Worm (Caenorhabditis elegans): ENCODE results near the gene H20E11.2.
A peak's percentile ranks its signal among the peaks of the same experiment; 100 is the strongest.

H20E11.2 gene

DNA sequence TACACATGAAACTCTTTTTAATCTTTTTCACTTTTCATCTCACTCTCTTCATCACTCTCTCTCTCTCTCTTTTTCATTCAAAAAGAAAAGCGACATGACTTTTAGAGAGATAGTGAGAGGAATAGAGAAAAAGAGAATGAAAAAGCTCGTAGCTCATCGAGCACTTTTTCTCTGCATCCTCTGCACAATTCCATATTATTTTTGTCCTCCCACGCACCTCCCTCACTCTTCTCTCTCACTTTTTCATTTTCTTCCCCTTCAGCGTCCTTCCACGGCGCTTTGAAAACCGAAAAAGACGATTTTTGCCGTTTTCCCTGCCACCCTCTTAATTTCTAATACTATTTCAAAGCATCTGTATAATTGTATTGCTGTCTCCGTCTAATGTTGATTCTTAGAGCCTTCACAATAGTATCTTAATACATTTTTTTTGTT is 11.5 kb downstream of the H20E11.2 start:
- TF ChIP-seq ceh-88 (GFP tag; IDR thresholded peaks at IDR 0.05): peak; percentile 56; the same call in 1 of the 2 replicates
- peak; percentile 24 for TF ChIP-seq aha-1 (tag; optimal IDR thresholded peaks at IDR 0.05)
- peak; percentile 96 for TF ChIP-seq nhr-71 (tag; optimal IDR thresholded peaks at IDR 0.05)
- peak; percentile 58 to 73 for TF ChIP-seq lin-35 (GFP tag; optimal IDR thresholded peaks at IDR 0.05)
- peak; percentile 67 to 78 (median 77) for TF ChIP-seq ceh-82 (tag; optimal IDR thresholded peaks at IDR 0.05)
- TF ChIP-seq fkh-4 (tag; optimal IDR thresholded peaks at IDR 0.05; ENCODE audit: borderline replicate concordance): no peak
- peak; percentile 19 for TF ChIP-seq ceh-8 (GFP tag; optimal IDR thresholded peaks at IDR 0.05)
- no peak for TF ChIP-seq ceh-63 (GFP tag; optimal IDR thresholded peaks at IDR 0.05)
- TF ChIP-seq lin-14 (GFP tag; optimal IDR thresholded peaks at IDR 0.05): peak; percentile 99
- TF ChIP-seq nhr-20 (tag; optimal IDR thresholded peaks at IDR 0.05): peak; percentile 88
- peak; percentile 72 to 74 for TF ChIP-seq efl-1 (optimal IDR thresholded peaks at IDR 0.05)
- peak; percentile 40 to 90 for TF ChIP-seq efl-1 (GFP tag; optimal IDR thresholded peaks at IDR 0.05 in 1 of 2)
- TF ChIP-seq nhr-11 (tag; optimal IDR thresholded peaks at IDR 0.05): peak; percentile 77
- peak; percentile 18 for TF ChIP-seq sox-4 (tag; optimal IDR thresholded peaks at IDR 0.05)
- TF ChIP-seq C16A3.4 (tag; optimal IDR thresholded peaks at IDR 0.05): no peak
- no peak for TF ChIP-seq ama-1 (optimal IDR thresholded peaks at IDR 0.05)
- peak; percentile 90 for TF ChIP-seq swsn-7 (tag; optimal IDR thresholded peaks at IDR 0.05)
- TF ChIP-seq unc-62 (GFP tag; optimal IDR thresholded peaks at IDR 0.05): no peak
- TF ChIP-seq mdl-1 (tag; optimal IDR thresholded peaks at IDR 0.05): peak in 1 of 2 experiments; percentile 41
- peak; percentile 36 to 52 (median 45) for TF ChIP-seq dpl-1 (GFP tag; optimal IDR thresholded peaks at IDR 0.05)
- peak; percentile 79 for TF ChIP-seq irx-1 (tag; optimal IDR thresholded peaks at IDR 0.05)
- TF ChIP-seq grh-1 (GFP tag; IDR thresholded peaks at IDR 0.05): no peak
- TF ChIP-seq lin-13 (GFP tag; optimal IDR thresholded peaks at IDR 0.05): peak; percentile 58
- no peak for TF ChIP-seq snpc-4 (tag; optimal IDR thresholded peaks at IDR 0.05)
- peak; percentile 91 for TF ChIP-seq tbx-2 (tag; optimal IDR thresholded peaks at IDR 0.05)
- TF ChIP-seq pqm-1 (tag; optimal IDR thresholded peaks at IDR 0.05): peak; percentile 49
- peak; percentile 83 for TF ChIP-seq dsc-1 (tag; optimal IDR thresholded peaks at IDR 0.05)
- no peak for TF ChIP-seq nhr-76 (tag; optimal IDR thresholded peaks at IDR 0.05)
- no peak for TF ChIP-seq ceh-90 (tag; optimal IDR thresholded peaks at IDR 0.05)
- TF ChIP-seq egl-27 (tag; optimal IDR thresholded peaks at IDR 0.05): peak; percentile 44 to 67
- TF ChIP-seq nhr-84 (tag; optimal IDR thresholded peaks at IDR 0.05): no peak
- no peak for TF ChIP-seq hlh-4 (tag; optimal IDR thresholded peaks at IDR 0.05)
- TF ChIP-seq C34B4.2 (tag; optimal IDR thresholded peaks at IDR 0.05): no peak
- TF ChIP-seq sup-37 (GFP tag; optimal IDR thresholded peaks at IDR 0.05): peak; percentile 33
- TF ChIP-seq tlp-1 (tag; optimal IDR thresholded peaks at IDR 0.05): no peak
- peak; percentile 31 for TF ChIP-seq pax-3 (tag; optimal IDR thresholded peaks at IDR 0.05)
- no peak for TF ChIP-seq vab-15 (tag; optimal IDR thresholded peaks at IDR 0.05)
- TF ChIP-seq isw-1 (GFP tag; IDR thresholded peaks at IDR 0.05): peak; percentile 67
- TF ChIP-seq pag-3 (tag; optimal IDR thresholded peaks at IDR 0.05; ENCODE audit: borderline replicate concordance, insufficient read depth): no peak
- no peak for TF ChIP-seq sptf-1 (tag; optimal IDR thresholded peaks at IDR 0.05)
- no peak for TF ChIP-seq ztf-11 (tag; optimal IDR thresholded peaks at IDR 0.05)
- TF ChIP-seq nhr-28 (tag; optimal IDR thresholded peaks at IDR 0.05): no peak
- 0 out of 2 replicates have a peak, but pooled peaks have one; percentile 28 for TF ChIP-seq unc-98 (GFP tag; IDR thresholded peaks at IDR 0.05)
- peak; percentile 80 to 86 for TF ChIP-seq lsy-2 (tag; optimal IDR thresholded peaks at IDR 0.05)
- no peak for TF ChIP-seq C04F5.9 (tag; optimal IDR thresholded peaks at IDR 0.05)
- TF ChIP-seq skn-1 (tag; optimal IDR thresholded peaks at IDR 0.05): peak; percentile 60
- peak; percentile 69 for TF ChIP-seq nhr-85 (tag)
- peak; percentile 89 for TF ChIP-seq fkh-8 (tag; optimal IDR thresholded peaks at IDR 0.05)
- peak; percentile 90 for TF ChIP-seq snu-23 (GFP tag; optimal IDR thresholded peaks at IDR 0.05)
- peak; percentile 80 for TF ChIP-seq blmp-1 (tag; optimal IDR thresholded peaks at IDR 0.05)
- TF ChIP-seq mef-2 (tag; optimal IDR thresholded peaks at IDR 0.05): peak; percentile 15
- peak; percentile 34 for TF ChIP-seq nhr-237 (tag; optimal IDR thresholded peaks at IDR 0.05)
- TF ChIP-seq nhr-47 (tag; optimal IDR thresholded peaks at IDR 0.05): peak; percentile 89
- peak; percentile 73 for TF ChIP-seq zag-1 (tag; optimal IDR thresholded peaks at IDR 0.05)
